Worm (Caenorhabditis elegans): ENCODE measurements around the gene clip-1.

The clip-1 gene

ce11 chrIII:9291633-9292032, 22.8 kb upstream of the clip-1 start:
- TF ChIP-seq snpc-4 (tag; optimal IDR thresholded peaks at IDR 0.05) = peak; percentile 2

ce11 chrIII:9289815-9290214, 21.0 kb upstream of the clip-1 start:
- TF ChIP-seq jun-1 (tag; optimal IDR thresholded peaks at IDR 0.05) (peak; percentile 24), egl-13 (tag; optimal IDR thresholded peaks at IDR 0.05) (no peak), nhr-85 (tag) (peak; percentile 64), nhr-20 (tag; optimal IDR thresholded peaks at IDR 0.05) (peak; percentile 57), nhr-84 (tag; optimal IDR thresholded peaks at IDR 0.05) (no peak), efl-1 (optimal IDR thresholded peaks at IDR 0.05) (no peak), efl-1 (GFP tag; optimal IDR thresholded peaks at IDR 0.05 in 1 of 2) (peak in 1 of 2 experiments; percentile 76), snu-23 (GFP tag; optimal IDR thresholded peaks at IDR 0.05) (no peak), efl-3 (GFP tag; optimal IDR thresholded peaks at IDR 0.05) (no peak), fos-1 (tag; optimal IDR thresholded peaks at IDR 0.05) (no peak), nhr-12 (tag; optimal IDR thresholded peaks at IDR 0.05) (no peak), ceh-8 (GFP tag; optimal IDR thresholded peaks at IDR 0.05) (no peak), dsc-1 (tag; optimal IDR thresholded peaks at IDR 0.05) (no peak), sptf-1 (tag; optimal IDR thresholded peaks at IDR 0.05) (no peak), ztf-4 (tag; optimal IDR thresholded peaks at IDR 0.05) (no peak), lir-3 (tag; optimal IDR thresholded peaks at IDR 0.05; ENCODE audit: poor library complexity) (no peak), sup-37 (GFP tag; optimal IDR thresholded peaks at IDR 0.05) (no peak), ama-1 (optimal IDR thresholded peaks at IDR 0.05) (no peak), ztf-11 (tag; optimal IDR thresholded peaks at IDR 0.05) (no peak), nhr-90 (tag; optimal IDR thresholded peaks at IDR 0.05; ENCODE audit: poor library complexity) (peak; percentile 3), elt-2 (tag; optimal IDR thresholded peaks at IDR 0.05) (peak; percentile 90), ceh-63 (GFP tag; optimal IDR thresholded peaks at IDR 0.05) (no peak), tlp-1 (tag; optimal IDR thresholded peaks at IDR 0.05) (no peak), lin-35 (GFP tag; optimal IDR thresholded peaks at IDR 0.05) (peak in 1 of 2 experiments; percentile 53), lin-13 (GFP tag; optimal IDR thresholded peaks at IDR 0.05) (no peak), C16A3.4 (tag; optimal IDR thresholded peaks at IDR 0.05) (no peak), tbx-2 (tag; optimal IDR thresholded peaks at IDR 0.05) (no peak)

DNA sequence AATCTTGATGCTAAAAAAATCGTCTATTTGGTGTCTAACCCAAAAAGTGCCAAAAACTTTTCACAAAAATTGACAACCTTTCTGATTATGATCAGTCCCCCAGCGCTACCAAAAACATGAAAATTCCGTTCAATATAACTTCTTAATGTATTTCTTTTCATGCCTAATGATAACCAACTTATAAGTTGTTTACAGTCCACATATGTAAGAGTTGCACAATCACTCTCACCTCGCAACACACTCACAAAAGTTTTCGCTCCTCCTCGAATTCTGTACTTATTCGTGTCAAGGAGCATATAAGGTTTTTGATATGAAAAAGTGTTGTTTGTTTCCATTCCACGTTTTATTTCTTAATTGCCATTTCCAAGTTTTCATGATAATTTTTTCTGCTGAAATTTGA, 19.7 kb upstream of the clip-1 start:
- TF ChIP-seq elt-2 (tag; optimal IDR thresholded peaks at IDR 0.05) (peak; percentile 15), nhr-28 (tag; optimal IDR thresholded peaks at IDR 0.05) (no peak)

- no peak for TF ChIP-seq nhr-84 (tag; optimal IDR thresholded peaks at IDR 0.05)
- TF ChIP-seq ceh-90 (tag; optimal IDR thresholded peaks at IDR 0.05) = no peak
- TF ChIP-seq isw-1 (GFP tag; IDR thresholded peaks at IDR 0.05) = no peak
- no peak for TF ChIP-seq hlh-4 (tag; optimal IDR thresholded peaks at IDR 0.05)
- TF ChIP-seq snpc-4 (tag; optimal IDR thresholded peaks at IDR 0.05) = no peak
- TF ChIP-seq nhr-28 (tag; optimal IDR thresholded peaks at IDR 0.05) = no peak
- no peak for TF ChIP-seq F16B12.6 (tag; optimal IDR thresholded peaks at IDR 0.05)
- TF ChIP-seq unc-98 (GFP tag; IDR thresholded peaks at IDR 0.05) = no peak
- TF ChIP-seq efl-3 (GFP tag; optimal IDR thresholded peaks at IDR 0.05) = no peak
- no peak for TF ChIP-seq zip-4 (GFP tag; optimal IDR thresholded peaks at IDR 0.05)
- no peak for TF ChIP-seq vab-15 (tag; optimal IDR thresholded peaks at IDR 0.05)
These were observed 12.6 kb upstream of the clip-1 start, which contains the start of gene fozi-1 for ce11 chrIII:9281480-9281879. Gene fozi-1 (plus strand): TSS chrIII:9281780.

DNA sequence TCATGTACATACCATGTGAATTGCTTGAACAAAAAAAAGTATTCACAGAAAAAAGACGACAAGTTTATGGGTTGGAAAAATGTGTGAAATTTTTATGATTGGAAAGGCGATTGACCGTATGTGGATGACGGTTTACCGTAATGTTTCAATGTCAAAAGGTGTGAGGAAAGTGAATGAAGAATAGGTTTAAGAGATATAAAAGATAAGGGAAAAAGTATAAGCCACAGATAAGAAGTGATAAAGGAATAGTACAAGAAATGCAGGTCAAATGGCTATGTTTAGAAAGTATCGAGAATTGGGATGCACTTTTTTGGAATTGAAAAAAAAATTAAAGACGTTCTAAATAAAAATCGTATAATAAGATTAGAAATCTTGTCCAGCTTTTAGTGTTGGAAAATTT, 8.9 kb upstream of the clip-1 start:
- TF ChIP-seq blmp-1 (tag; optimal IDR thresholded peaks at IDR 0.05) (peak; percentile 68), nhr-90 (tag; optimal IDR thresholded peaks at IDR 0.05; ENCODE audit: poor library complexity) (no peak)

Data from whole organism, L1 larva.